Worm (Caenorhabditis elegans) whole organism, young adult: ENCODE measurements around the gene D2096.7.

Experiments used
- B0261.1 ChIP-seq: sonication (generic microtip); optimal IDR thresholded peaks from 2 replicates; lab custom pipeline; 2016; ENCODE audit warnings: mild to moderate bottlenecking, missing genetic modification characterization, moderate library complexity, missing compliant biosample characterization
- B0336.3 ChIP-seq: fragments of 200-800 bp; sonication (Bioruptor generic); IDR thresholded peaks from 2 replicates; pipeline ENCODE4 v1.3.6; 2022; ENCODE audit warnings: missing genetic modification characterization, missing compliant biosample characterization
- D2030.7 ChIP-seq: fragments of 200-800 bp; sonication (Bioruptor generic); IDR thresholded peaks from 2 replicates; pipeline ENCODE4 v1.3.6; 2022; ENCODE audit warnings: missing genetic modification reagents, missing genetic modification characterization, missing compliant biosample characterization
- K11D2.4 ChIP-seq: fragments of 200-800 bp; sonication (Bioruptor generic); IDR thresholded peaks from 2 replicates; pipeline ENCODE4 v1.3.6; 2022; ENCODE audit warnings: missing genetic modification reagents, missing genetic modification characterization, missing compliant biosample characterization
- T07F8.4 ChIP-seq: sonication (generic microtip); optimal IDR thresholded peaks from 2 replicates; lab custom pipeline; 2016; ENCODE audit warnings: mild to moderate bottlenecking, missing genetic modification characterization, moderate library complexity, missing compliant biosample characterization
- T26A5.8 ChIP-seq: sonication (generic microtip); optimal IDR thresholded peaks from 2 replicates; lab custom pipeline; 2016; ENCODE audit warnings: missing genetic modification characterization, missing compliant biosample characterization
- ama-1 ChIP-seq, 3 experiments: fragments of 150-350 bp in 1 of 3; sonication (generic microtip) in 2 of 3; optimal IDR thresholded peaks; 2 replicates each; lab custom pipeline; 2014 to 2018; ENCODE audit warnings: missing biosample characterization in 2 of 3, missing genetic modification characterization in 2 of 3, missing genetic modification reagents in 2 of 3
- aptf-2 ChIP-seq: fragments of 200-800 bp; sonication (Bioruptor generic); conservative IDR thresholded peaks from 2 replicates; pipeline ENCODE4 v1.3.6; 2022; ENCODE audit warnings: missing genetic modification reagents, missing genetic modification characterization, missing compliant biosample characterization
- atf-7 ChIP-seq: sonication (generic microtip); optimal IDR thresholded peaks from 2 replicates; lab custom pipeline; 2017; ENCODE audit warnings: mild to moderate bottlenecking, missing genetic modification characterization, missing compliant biosample characterization
- attf-3 ChIP-seq: fragments of 200-800 bp; sonication (Bioruptor generic); conservative IDR thresholded peaks from 2 replicates; pipeline ENCODE4 v1.3.6; 2022; ENCODE audit warnings: missing genetic modification reagents, missing genetic modification characterization, missing compliant biosample characterization
- attf-5 ChIP-seq: fragments of 200-800 bp; sonication (Bioruptor generic); optimal IDR thresholded peaks from 2 replicates; lab custom pipeline; 2018; ENCODE audit warnings: mild to moderate bottlenecking, missing genetic modification characterization, missing compliant biosample characterization
- bed-1 ChIP-seq: fragments of 200-800 bp; sonication (Bioruptor generic); IDR thresholded peaks from 2 replicates; pipeline ENCODE4 v1.3.6; 2022; ENCODE audit warnings: missing genetic modification reagents, missing genetic modification characterization, missing compliant biosample characterization
- ceh-100 ChIP-seq: fragments of 200-800 bp; sonication (Bioruptor generic); IDR thresholded peaks from 2 replicates; pipeline ENCODE4 v1.3.6; 2022; ENCODE audit warnings: missing genetic modification reagents, missing genetic modification characterization, missing compliant biosample characterization
- ceh-79 ChIP-seq: sonication (generic microtip); optimal IDR thresholded peaks from 2 replicates; lab custom pipeline; 2017; ENCODE audit warnings: mild to moderate bottlenecking, missing genetic modification characterization, missing compliant biosample characterization
- egl-18 ChIP-seq: fragments of 200-800 bp; sonication (Bioruptor generic); IDR thresholded peaks from 2 replicates; pipeline ENCODE4 v1.3.6; 2022; ENCODE audit warnings: missing genetic modification reagents, missing genetic modification characterization, missing compliant biosample characterization
- egl-44 ChIP-seq: fragments of 200-800 bp; sonication (Bioruptor generic); IDR thresholded peaks from 2 replicates; pipeline ENCODE4 v1.3.6; 2022; ENCODE audit warnings: missing genetic modification reagents, missing genetic modification characterization, missing compliant biosample characterization
- ekl-4 ChIP-seq: fragments of 200-800 bp; sonication (Bioruptor generic); IDR thresholded peaks from 2 replicates; pipeline ENCODE4 v1.3.6; 2022; ENCODE audit warnings: missing genetic modification reagents, missing genetic modification characterization, missing compliant biosample characterization
- fkh-3 ChIP-seq: sonication (generic microtip); optimal IDR thresholded peaks from 2 replicates; lab custom pipeline; 2016; ENCODE audit warnings: mild to moderate bottlenecking, missing genetic modification characterization, missing compliant biosample characterization
- him-1 ChIP-seq: sonication (generic microtip); optimal IDR thresholded peaks from 2 replicates; lab custom pipeline; 2016; ENCODE audit warnings: missing genotype, missing genetic modification reagents, missing genetic modification characterization, missing compliant biosample characterization
- hlh-12 ChIP-seq: sonication (generic microtip); optimal IDR thresholded peaks from 2 replicates; lab custom pipeline; 2016; ENCODE audit warnings: missing genetic modification characterization, missing compliant biosample characterization
- let-526 ChIP-seq: fragments of 200-800 bp; sonication (Bioruptor generic); IDR thresholded peaks from 2 replicates; pipeline ENCODE4 v1.3.6; 2022; ENCODE audit warnings: missing genetic modification reagents, missing genetic modification characterization, missing compliant biosample characterization
- lin-35 ChIP-seq, 3 experiments: fragments of 150-350 bp in 2 of 3; sonication (generic microtip) in 1 of 3; optimal IDR thresholded peaks; 2 replicates each; lab custom pipeline; 2014 to 2018; ENCODE audit warnings: missing biosample characterization in 3 of 3, missing genetic modification characterization in 3 of 3, missing genetic modification reagents in 3 of 3
- lir-1 ChIP-seq: fragments of 200-800 bp; sonication (Bioruptor generic); conservative IDR thresholded peaks from 2 replicates; pipeline ENCODE4 v1.3.6; 2022; ENCODE audit warnings: missing genetic modification reagents, missing genetic modification characterization, missing compliant biosample characterization
- lsy-27 ChIP-seq: sonication (generic microtip); optimal IDR thresholded peaks from 2 replicates; lab custom pipeline; 2017; ENCODE audit warnings: missing genetic modification characterization, mild to moderate bottlenecking, missing compliant biosample characterization, antibody characterized with exemption, missing genotype, borderline replicate concordance; ENCODE audit not compliant: insufficient read depth
- madf-6 ChIP-seq: fragments of 200-800 bp; sonication (Bioruptor generic); IDR thresholded peaks from 2 replicates; pipeline ENCODE4 v1.3.6; 2022; ENCODE audit warnings: missing genetic modification reagents, missing genetic modification characterization, missing compliant biosample characterization
- nhr-80 ChIP-seq: sonication (generic microtip); optimal IDR thresholded peaks from 2 replicates; lab custom pipeline; 2016; ENCODE audit warnings: missing genetic modification characterization, missing compliant biosample characterization
- nhr-90 ChIP-seq: sonication (generic microtip); optimal IDR thresholded peaks from 2 replicates; lab custom pipeline; 2016; ENCODE audit warnings: missing genotype, mild to moderate bottlenecking, missing genetic modification characterization, missing compliant biosample characterization
- rcor-1 ChIP-seq: fragments of 200-800 bp; sonication (Bioruptor generic); IDR thresholded peaks from 2 replicates; pipeline ENCODE4 v1.3.6; 2022; ENCODE audit warnings: missing genetic modification reagents, missing genetic modification characterization, missing compliant biosample characterization
- sptf-2 ChIP-seq: fragments of 200-800 bp; sonication (Bioruptor generic); optimal IDR thresholded peaks from 2 replicates; lab custom pipeline; 2018; ENCODE audit warnings: mild to moderate bottlenecking, missing genetic modification characterization, missing compliant biosample characterization
- tbp1 ChIP-seq: fragments of 200-800 bp; sonication (Bioruptor generic); optimal IDR thresholded peaks from 2 replicates; lab custom pipeline; 2018; ENCODE audit warnings: mild to moderate bottlenecking, missing genetic modification characterization, missing compliant biosample characterization
- tbx-9 ChIP-seq: sonication (generic microtip); optimal IDR thresholded peaks from 2 replicates; lab custom pipeline; 2016; ENCODE audit warnings: borderline replicate concordance, missing genetic modification characterization, inconsistent platforms, missing compliant biosample characterization
- xnd-1 ChIP-seq: sonication (generic microtip); optimal IDR thresholded peaks from 2 replicates; lab custom pipeline; 2016; ENCODE audit warnings: missing genotype, missing genetic modification reagents, missing genetic modification characterization, missing compliant biosample characterization
- zfh-2 ChIP-seq: fragments of 200-800 bp; sonication (Bioruptor generic); conservative IDR thresholded peaks from 2 replicates; pipeline ENCODE4 v1.3.6; 2022; ENCODE audit warnings: missing genetic modification reagents, missing genetic modification characterization, missing compliant biosample characterization
- zim-3 ChIP-seq: sonication (generic microtip); optimal IDR thresholded peaks from 2 replicates; lab custom pipeline; 2017; ENCODE audit warnings: mild to moderate bottlenecking, missing genetic modification characterization, moderate library complexity, missing compliant biosample characterization
- ztf-6 ChIP-seq: fragments of 200-800 bp; sonication (Bioruptor generic); IDR thresholded peaks from 2 replicates; pipeline ENCODE4 v1.3.6; 2022; ENCODE audit warnings: missing genetic modification reagents, missing genetic modification characterization, missing compliant biosample characterization

Gene D2096.7

DNA sequence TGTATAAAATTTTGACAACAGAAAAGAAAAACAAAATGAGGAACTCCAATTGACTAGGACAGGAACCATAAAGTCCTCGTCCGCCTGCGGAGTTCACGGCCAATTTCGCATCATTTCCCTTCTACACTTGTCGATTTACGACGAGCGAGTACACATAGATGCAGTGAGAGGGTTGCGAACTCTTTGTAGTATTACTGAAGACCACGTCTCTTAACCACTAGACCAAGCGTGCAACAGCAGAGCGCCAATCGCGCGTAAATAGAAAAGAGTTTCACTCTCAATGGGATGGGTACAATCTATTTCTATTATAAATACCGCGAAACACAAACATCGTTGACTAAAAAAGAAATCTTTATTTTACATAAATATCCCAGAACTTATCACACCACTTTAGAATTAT lies 2.0 kb downstream of the D2096.7 start (continued):
- peak; percentile 33; the same call in 1 of the 2 replicates for TF ChIP-seq K11D2.4 (GFP tag; lab: Robert Waterston, UW)
- peak; percentile 23 for TF ChIP-seq ama-1 (optimal IDR thresholded peaks at IDR 0.05; lab: Kevin White, UChicago)
- peak; percentile 46 to 65 for TF ChIP-seq ama-1 (GFP tag; optimal IDR thresholded peaks at IDR 0.05; lab: Kevin White, UChicago)
- peak; percentile 67 for TF ChIP-seq attf-3 (GFP tag; lab: Robert Waterston, UW)
- TF ChIP-seq egl-44 (GFP tag; lab: Robert Waterston, UW): peak; percentile 67; the same call in 1 of the 2 replicates
- TF ChIP-seq, all 124 proteins: peak for 79

DNA sequence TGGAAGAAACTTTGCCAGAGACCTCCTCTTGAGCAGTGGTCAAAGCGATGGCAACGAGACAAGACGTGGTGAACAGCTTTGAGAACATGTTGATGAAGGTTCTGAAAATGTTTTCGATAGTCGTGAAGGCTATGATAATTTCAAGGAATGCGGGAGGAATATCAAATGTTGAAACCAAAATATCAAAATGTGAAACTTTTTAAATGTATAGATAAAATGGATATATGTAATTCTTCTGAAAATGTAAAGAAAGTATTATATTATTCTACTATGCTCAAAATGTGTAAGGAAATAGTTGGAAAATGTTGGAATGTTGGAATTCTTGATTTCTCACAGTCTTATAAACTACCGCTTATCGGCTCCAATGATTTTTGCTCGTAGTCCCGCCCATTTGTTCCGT lies 8.3 kb downstream of the D2096.7 start, which contains the start of gene D2096.6:
TSS of gene D2096.6 (minus strand) at position 101 of the 400 bp plus-strand sequence.
- TF ChIP-seq sptf-2 (GFP tag; lab: Kevin White, UChicago): no peak
- no peak for TF ChIP-seq lir-1 (GFP tag; lab: Robert Waterston, UW)
- no peak for TF ChIP-seq xnd-1
- no peak for TF ChIP-seq lsy-27
- TF ChIP-seq egl-18 (GFP tag; lab: Robert Waterston, UW): no peak
- TF ChIP-seq attf-3 (GFP tag; lab: Robert Waterston, UW): no peak
- no peak for TF ChIP-seq ceh-100 (GFP tag; lab: Robert Waterston, UW)
- no peak for TF ChIP-seq D2030.7 (GFP tag; lab: Robert Waterston, UW)
- no peak for TF ChIP-seq aptf-2 (GFP tag; lab: Robert Waterston, UW)
- TF ChIP-seq B0336.3 (GFP tag; lab: Robert Waterston, UW): no peak
- no peak for TF ChIP-seq atf-7 (tag; lab: Kevin White, UChicago)
- TF ChIP-seq bed-1 (GFP tag; lab: Robert Waterston, UW): no peak
- TF ChIP-seq tbp1: no peak
- no peak for TF ChIP-seq hlh-12 (tag; lab: Kevin White, UChicago)
- no peak for TF ChIP-seq T07F8.4 (tag; lab: Kevin White, UChicago)
- TF ChIP-seq rcor-1: no peak

DNA sequence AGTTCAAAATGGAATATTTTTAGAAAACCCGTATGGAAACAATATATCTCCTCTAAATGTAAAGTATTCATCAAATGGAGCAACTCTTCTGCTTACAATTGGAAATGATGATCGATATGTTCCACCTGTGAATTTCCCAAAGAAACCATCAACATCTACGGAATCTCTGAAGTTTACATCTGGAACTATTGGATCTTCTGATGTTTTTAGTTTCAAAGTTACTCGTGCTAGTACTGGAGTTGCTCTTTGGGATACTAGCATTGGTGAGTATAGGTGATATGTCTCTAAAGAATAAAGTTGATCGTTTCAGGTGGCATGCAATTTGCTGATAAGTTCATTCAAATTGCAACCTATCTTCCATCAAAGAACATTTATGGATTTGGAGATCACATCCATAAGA lies 9.5 kb downstream of the D2096.7 start:
- TF ChIP-seq zfh-2: no peak
- no peak for TF ChIP-seq nhr-90 (tag; lab: Kevin White, UChicago)
- TF ChIP-seq egl-18 (GFP tag; lab: Robert Waterston, UW): no peak
- TF ChIP-seq ztf-6: no peak
- no peak for TF ChIP-seq egl-44 (GFP tag; lab: Robert Waterston, UW)
- no peak for TF ChIP-seq T26A5.8 (tag; lab: Kevin White, UChicago)
- no peak for TF ChIP-seq zim-3 (tag; lab: Kevin White, UChicago)
- TF ChIP-seq fkh-3 (tag; lab: Kevin White, UChicago): no peak

DNA sequence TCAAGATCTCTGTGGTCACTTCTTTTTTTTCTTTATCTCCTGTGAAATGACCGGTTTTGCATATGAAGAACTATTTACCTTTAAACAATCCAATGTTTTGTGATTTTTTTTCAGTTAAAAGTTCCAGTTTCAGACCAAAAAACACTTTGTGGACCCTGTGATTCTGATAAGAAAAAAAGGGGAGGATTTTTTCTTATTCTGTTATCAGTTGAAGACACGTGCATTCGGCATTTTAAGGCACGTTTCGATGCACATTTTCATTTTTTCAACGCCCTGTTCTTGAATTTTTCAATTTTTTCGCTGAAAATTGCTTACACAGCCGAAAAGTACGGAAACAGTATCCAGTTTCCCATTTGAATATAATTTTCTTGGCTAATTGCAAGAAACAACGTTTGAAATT lies 11.1 kb downstream of the D2096.7 start, which contains the start of gene aagr-1:
TSS of gene aagr-1 (plus strand) at position 227 of the 400 bp plus-strand sequence.
- TF ChIP-seq lin-35 (GFP tag; optimal IDR thresholded peaks at IDR 0.05; lab: Kevin White, UChicago) (no peak), tbx-9 (tag; lab: Kevin White, UChicago) (no peak), him-1 (tag; lab: Kevin White, UChicago) (peak; percentile 15), B0261.1 (tag; lab: Kevin White, UChicago) (no peak), nhr-80 (tag; lab: Kevin White, UChicago) (peak; percentile 66), ceh-79 (tag; lab: Kevin White, UChicago) (no peak), egl-18 (GFP tag; lab: Robert Waterston, UW) (no peak), madf-6 (GFP tag; lab: Robert Waterston, UW) (no peak)

DNA sequence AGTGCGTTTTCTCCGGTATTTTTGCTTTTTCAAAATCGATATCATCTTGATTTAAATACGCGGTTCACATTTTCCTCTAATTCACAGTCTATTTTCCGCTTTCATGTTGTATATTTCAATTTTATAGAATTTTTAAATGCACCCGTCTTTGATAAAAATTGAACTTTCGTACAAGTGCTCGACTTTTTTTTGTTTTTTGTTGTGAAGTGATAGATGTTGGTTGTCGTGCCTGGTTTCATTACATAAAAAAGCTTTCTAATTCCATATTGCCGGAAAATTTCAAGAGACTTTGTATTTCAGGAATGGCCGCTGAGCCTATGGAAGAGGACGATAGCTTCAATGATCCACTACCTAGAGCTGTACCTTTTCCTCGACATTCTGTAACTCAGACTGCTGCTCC lies 14.3 kb downstream of the D2096.7 start, which contains the start of gene D2096.12:
TSS of gene D2096.12 (plus strand) at position 301 of the 400 bp plus-strand sequence.
- TF ChIP-seq attf-5 (GFP tag; lab: Kevin White, UChicago) (no peak), let-526 (GFP tag; lab: Robert Waterston, UW) (no peak), ekl-4 (GFP tag; lab: Robert Waterston, UW) (0 out of 2 replicates have a peak, but pooled peaks have one; percentile 41)
